Worm (Caenorhabditis elegans) whole organism, young adult: ENCODE results near the gene phf-14.

Experiments used
- B0261.1 ChIP-seq: sonication (generic microtip); optimal IDR thresholded peaks from 2 replicates; lab custom pipeline; 2016; ENCODE audit warnings: mild to moderate bottlenecking, missing genetic modification characterization, moderate library complexity, missing compliant biosample characterization
- D2030.7 ChIP-seq: fragments of 200-800 bp; sonication (Bioruptor generic); IDR thresholded peaks from 2 replicates; pipeline ENCODE4 v1.3.6; 2022; ENCODE audit warnings: missing genetic modification reagents, missing genetic modification characterization, missing compliant biosample characterization
- F10E7.11 ChIP-seq: sonication (generic microtip); optimal IDR thresholded peaks from 2 replicates; lab custom pipeline; 2017; ENCODE audit warnings: mild to moderate bottlenecking, missing genetic modification characterization, moderate library complexity, missing compliant biosample characterization
- F22D6.2 ChIP-seq: sonication (generic microtip); optimal IDR thresholded peaks from 2 replicates; lab custom pipeline; 2016; ENCODE audit warnings: mild to moderate bottlenecking, missing genetic modification characterization, missing compliant biosample characterization
- F33H1.4 ChIP-seq: fragments of 200-800 bp; sonication (Bioruptor generic); IDR thresholded peaks from 2 replicates; pipeline ENCODE4 v1.3.6; 2022; ENCODE audit warnings: missing genetic modification reagents, missing genetic modification characterization, missing compliant biosample characterization
- F39B2.1 ChIP-seq: fragments of 200-800 bp; sonication (Bioruptor generic); IDR thresholded peaks from 2 replicates; pipeline ENCODE4 v1.3.6; 2022; ENCODE audit warnings: missing genetic modification reagents, missing genetic modification characterization, missing compliant biosample characterization
- F55B11.4 ChIP-seq: sonication (generic microtip); optimal IDR thresholded peaks from 2 replicates; lab custom pipeline; 2016; ENCODE audit warnings: missing compliant biosample characterization, missing genetic modification characterization, borderline replicate concordance; ENCODE audit not compliant: insufficient read depth
- Y53F4B.3 ChIP-seq: fragments of 200-800 bp; sonication (Bioruptor generic); IDR thresholded peaks from 2 replicates; pipeline ENCODE4 v1.3.6; 2022; ENCODE audit warnings: missing genetic modification reagents, missing genetic modification characterization, missing compliant biosample characterization
- Y79H2A.3 ChIP-seq: fragments of 200-800 bp; sonication (Bioruptor generic); conservative IDR thresholded peaks from 2 replicates; pipeline ENCODE4 v1.3.6; 2022; ENCODE audit warnings: missing genetic modification reagents, missing genetic modification characterization, missing compliant biosample characterization
- akir-1 ChIP-seq: fragments of 200-800 bp; sonication (Bioruptor generic); optimal IDR thresholded peaks from 2 replicates; lab custom pipeline; 2018; ENCODE audit warnings: mild to moderate bottlenecking, missing genetic modification characterization, moderate library complexity, missing compliant biosample characterization
- ama-1 ChIP-seq, 3 experiments: fragments of 150-350 bp in 1 of 3; sonication (generic microtip) in 2 of 3; optimal IDR thresholded peaks; 2 replicates each; lab custom pipeline; 2014 to 2018; ENCODE audit warnings: missing biosample characterization in 2 of 3, missing genetic modification characterization in 2 of 3, missing genetic modification reagents in 2 of 3
- atf-7 ChIP-seq: sonication (generic microtip); optimal IDR thresholded peaks from 2 replicates; lab custom pipeline; 2017; ENCODE audit warnings: mild to moderate bottlenecking, missing genetic modification characterization, missing compliant biosample characterization
- attf-6 ChIP-seq: fragments of 200-800 bp; sonication (Bioruptor generic); IDR thresholded peaks from 2 replicates; pipeline ENCODE4 v1.3.6; 2022; ENCODE audit warnings: missing genetic modification reagents, missing genetic modification characterization, missing compliant biosample characterization
- cebp-2 ChIP-seq: fragments of 200-800 bp; sonication (Bioruptor generic); IDR thresholded peaks from 2 replicates; pipeline ENCODE4 v1.3.6; 2022; ENCODE audit warnings: missing genetic modification characterization, missing compliant biosample characterization
- ceh-27 ChIP-seq: fragments of 200-800 bp; sonication (Bioruptor generic); optimal IDR thresholded peaks from 2 replicates; lab custom pipeline; 2018; ENCODE audit warnings: mild to moderate bottlenecking, missing genetic modification characterization, moderate library complexity, missing compliant biosample characterization
- ceh-79 ChIP-seq: sonication (generic microtip); optimal IDR thresholded peaks from 2 replicates; lab custom pipeline; 2017; ENCODE audit warnings: mild to moderate bottlenecking, missing genetic modification characterization, missing compliant biosample characterization
- chd-7 ChIP-seq: sonication (generic microtip); optimal IDR thresholded peaks from 2 replicates; lab custom pipeline; 2016; ENCODE audit warnings: mild to moderate bottlenecking, missing genetic modification characterization, moderate library complexity, missing compliant biosample characterization
- dox-1 ChIP-seq: fragments of 200-800 bp; sonication (Bioruptor generic); IDR thresholded peaks from 2 replicates; pipeline ENCODE4 v1.3.6; 2022; ENCODE audit warnings: missing genetic modification reagents, missing genetic modification characterization, missing compliant biosample characterization
- egrh-3 ChIP-seq: fragments of 200-800 bp; sonication (Bioruptor generic); IDR thresholded peaks from 2 replicates; pipeline ENCODE4 v1.3.6; 2022; ENCODE audit warnings: missing genetic modification reagents, missing genetic modification characterization, missing compliant biosample characterization
- ekl-4 ChIP-seq: fragments of 200-800 bp; sonication (Bioruptor generic); IDR thresholded peaks from 2 replicates; pipeline ENCODE4 v1.3.6; 2022; ENCODE audit warnings: missing genetic modification reagents, missing genetic modification characterization, missing compliant biosample characterization
- ets-4 ChIP-seq: fragments of 200-800 bp; sonication (Bioruptor generic); optimal IDR thresholded peaks from 2 replicates; lab custom pipeline; 2018; ENCODE audit warnings: mild to moderate bottlenecking, missing genetic modification characterization, missing compliant biosample characterization
- fkh-3 ChIP-seq: sonication (generic microtip); optimal IDR thresholded peaks from 2 replicates; lab custom pipeline; 2016; ENCODE audit warnings: mild to moderate bottlenecking, missing genetic modification characterization, missing compliant biosample characterization
- gei-17 ChIP-seq: fragments of 200-800 bp; sonication (Bioruptor generic); optimal IDR thresholded peaks from 2 replicates; lab custom pipeline; 2018; ENCODE audit warnings: mild to moderate bottlenecking, missing genetic modification characterization, missing compliant biosample characterization
- hlh-26 ChIP-seq: fragments of 200-800 bp; sonication (Bioruptor generic); conservative IDR thresholded peaks from 2 replicates; pipeline ENCODE4 v1.3.6; 2022; ENCODE audit warnings: missing genetic modification reagents, missing genetic modification characterization, missing compliant biosample characterization
- hmg-1.2 ChIP-seq: fragments of 200-800 bp; sonication (Bioruptor generic); IDR thresholded peaks from 2 replicates; pipeline ENCODE4 v1.3.6; 2022; ENCODE audit warnings: missing genetic modification reagents, missing genetic modification characterization, missing compliant biosample characterization
- hsf-1 ChIP-seq: fragments of 200-800 bp; sonication (Bioruptor generic); IDR thresholded peaks from 2 replicates; pipeline ENCODE4 v1.3.6; 2022; ENCODE audit warnings: missing genetic modification reagents, missing genetic modification characterization, missing compliant biosample characterization
- lag-1 ChIP-seq: fragments of 200-800 bp; sonication (Bioruptor generic); IDR thresholded peaks from 2 replicates; pipeline ENCODE4 v1.3.6; 2022; ENCODE audit warnings: missing genetic modification reagents, missing genetic modification characterization, missing compliant biosample characterization
- lin-26 ChIP-seq: fragments of 200-800 bp; sonication (Bioruptor generic); IDR thresholded peaks from 2 replicates; pipeline ENCODE4 v1.3.6; 2022; ENCODE audit warnings: missing genetic modification reagents, missing genetic modification characterization, missing compliant biosample characterization
- lin-54 ChIP-seq: fragments of 200-800 bp; sonication (Bioruptor generic); optimal IDR thresholded peaks from 2 replicates; lab custom pipeline; 2018; ENCODE audit warnings: mild to moderate bottlenecking, missing genetic modification characterization, missing compliant biosample characterization
- lsl-1 ChIP-seq: fragments of 200-800 bp; sonication (Bioruptor generic); optimal IDR thresholded peaks from 2 replicates; lab custom pipeline; 2018; ENCODE audit warnings: mild to moderate bottlenecking, missing genetic modification characterization, moderate library complexity, missing compliant biosample characterization
- madf-3 ChIP-seq: fragments of 200-800 bp; sonication (Bioruptor generic); IDR thresholded peaks from 2 replicates; pipeline ENCODE4 v1.3.6; 2022; ENCODE audit warnings: missing genetic modification reagents, missing genetic modification characterization, missing compliant biosample characterization
- madf-8 ChIP-seq: fragments of 200-800 bp; sonication (Bioruptor generic); conservative IDR thresholded peaks from 2 replicates; pipeline ENCODE4 v1.3.6; 2022; ENCODE audit warnings: missing genetic modification reagents, missing genetic modification characterization, missing compliant biosample characterization
- mcd-1 ChIP-seq: fragments of 200-800 bp; sonication (Bioruptor generic); IDR thresholded peaks from 2 replicates; pipeline ENCODE4 v1.3.6; 2022; ENCODE audit warnings: missing genetic modification reagents, missing genetic modification characterization, missing compliant biosample characterization
- mes-4 ChIP-seq: sonication (generic microtip); optimal IDR thresholded peaks from 2 replicates; lab custom pipeline; 2016; ENCODE audit warnings: missing genotype, missing genetic modification characterization, missing compliant biosample characterization
- pbrm-1 ChIP-seq: fragments of 200-800 bp; sonication (Bioruptor generic); IDR thresholded peaks from 2 replicates; pipeline ENCODE4 v1.3.6; 2022; ENCODE audit warnings: missing genetic modification reagents, missing genetic modification characterization, missing compliant biosample characterization
- rpc-1 ChIP-seq, 2 experiments: fragments of 150-350 bp in 1 of 2; sonication (generic microtip) in 1 of 2; optimal IDR thresholded peaks; 2 replicates each; lab custom pipeline; 2014 to 2018; ENCODE audit warnings: missing biosample characterization in 1 of 2, missing genetic modification characterization in 1 of 2, missing genetic modification reagents in 1 of 2, missing genotype in 1 of 2
- snpc-3.4 ChIP-seq: sonication (generic microtip); optimal IDR thresholded peaks from 2 replicates; lab custom pipeline; 2017; ENCODE audit warnings: missing genetic modification characterization, mild to moderate bottlenecking, missing compliant biosample characterization, antibody characterized with exemption, moderate library complexity, missing genotype, missing genetic modification reagents
- sptf-2 ChIP-seq: fragments of 200-800 bp; sonication (Bioruptor generic); optimal IDR thresholded peaks from 2 replicates; lab custom pipeline; 2018; ENCODE audit warnings: mild to moderate bottlenecking, missing genetic modification characterization, missing compliant biosample characterization
- tbp1 ChIP-seq: fragments of 200-800 bp; sonication (Bioruptor generic); optimal IDR thresholded peaks from 2 replicates; lab custom pipeline; 2018; ENCODE audit warnings: mild to moderate bottlenecking, missing genetic modification characterization, missing compliant biosample characterization
- ztf-18 ChIP-seq: sonication (generic microtip); optimal IDR thresholded peaks from 2 replicates; lab custom pipeline; 2016; ENCODE audit warnings: missing genotype, mild to moderate bottlenecking, missing genetic modification characterization, missing compliant biosample characterization
- ztf-6 ChIP-seq: fragments of 200-800 bp; sonication (Bioruptor generic); IDR thresholded peaks from 2 replicates; pipeline ENCODE4 v1.3.6; 2022; ENCODE audit warnings: missing genetic modification reagents, missing genetic modification characterization, missing compliant biosample characterization

Gene phf-14

DNA sequence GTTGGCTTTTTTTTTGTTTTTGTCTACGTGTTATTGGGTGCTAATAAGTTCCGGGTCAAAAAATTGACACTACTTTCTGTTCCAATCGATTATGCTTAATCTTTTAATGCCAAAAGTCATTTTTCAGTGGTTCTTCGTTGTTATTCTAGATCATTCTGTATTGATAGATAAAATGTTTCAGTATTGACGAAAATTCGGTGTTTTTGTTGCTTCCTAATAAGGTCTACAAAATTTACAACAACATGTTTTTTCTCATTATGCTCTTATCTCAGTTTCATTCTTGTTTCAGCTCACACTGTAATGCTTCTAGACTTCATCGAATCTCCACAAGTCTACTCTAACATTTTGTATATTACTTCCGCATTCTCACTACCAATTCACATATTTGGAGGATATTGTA is 39.8 kb upstream of the phf-14 start, which contains the start of gene srh-303:
Gene srh-303 (plus strand): TSS at position 301 of the 400 bp plus-strand sequence.
- TF ChIP-seq B0261.1 (tag; lab: Kevin White, UChicago) (no peak), F10E7.11 (no peak), madf-8 (no peak), chd-7 (no peak), Y53F4B.3 (no peak), sptf-2 (GFP tag; lab: Kevin White, UChicago) (no peak), ets-4 (GFP tag; lab: Kevin White, UChicago) (no peak)
- TF ChIP-seq, all 124 proteins: peak for 0

DNA sequence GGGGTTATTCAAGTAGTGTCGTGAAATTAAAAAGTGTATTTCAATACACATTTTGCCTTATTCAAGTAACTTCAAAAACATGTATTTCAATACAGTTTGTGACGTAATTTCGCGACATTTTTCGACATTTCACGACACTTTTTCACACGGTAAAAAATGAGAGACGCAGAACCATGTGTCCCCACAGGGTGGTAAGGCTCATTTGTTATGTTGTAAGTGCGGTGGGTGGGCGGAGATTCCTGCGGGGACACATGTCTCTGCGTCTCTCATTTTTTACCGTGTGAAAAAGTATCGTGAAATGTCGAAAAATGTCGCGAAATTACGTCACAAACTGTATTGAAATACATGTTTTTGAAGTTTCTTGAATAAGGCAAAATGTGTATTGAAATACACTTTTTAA is 39.0 kb upstream of the phf-14 start:
- peak; percentile 98 for TF ChIP-seq F39B2.1
- TF ChIP-seq, all 124 proteins: peak for 1; not testable (repeated sequence) for 123

DNA sequence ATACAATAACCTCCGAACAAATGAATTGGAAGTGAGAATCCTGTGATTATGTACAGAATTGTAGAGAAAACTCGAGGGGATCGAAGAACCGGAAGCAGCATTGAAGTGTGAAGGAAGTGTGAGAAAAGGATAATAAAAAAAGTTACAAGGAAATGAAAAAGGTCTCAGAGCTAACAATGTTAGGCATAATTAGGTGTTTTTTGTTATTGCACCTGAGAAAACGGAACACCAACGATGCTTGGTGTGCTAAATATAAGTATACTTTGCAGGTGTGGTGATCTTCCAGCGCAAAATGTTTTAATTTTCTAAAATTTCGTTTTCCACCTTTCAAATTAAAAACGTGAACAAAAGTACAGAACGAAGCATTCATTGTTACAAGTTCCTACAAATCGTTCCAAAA is 27.1 kb upstream of the phf-14 start, which contains the start of gene srh-286:
Gene srh-286 (minus strand): TSS at position 101 of the 400 bp plus-strand sequence.
- TF ChIP-seq pbrm-1 = no peak
- no peak for TF ChIP-seq F55B11.4 (tag; lab: Kevin White, UChicago)

DNA sequence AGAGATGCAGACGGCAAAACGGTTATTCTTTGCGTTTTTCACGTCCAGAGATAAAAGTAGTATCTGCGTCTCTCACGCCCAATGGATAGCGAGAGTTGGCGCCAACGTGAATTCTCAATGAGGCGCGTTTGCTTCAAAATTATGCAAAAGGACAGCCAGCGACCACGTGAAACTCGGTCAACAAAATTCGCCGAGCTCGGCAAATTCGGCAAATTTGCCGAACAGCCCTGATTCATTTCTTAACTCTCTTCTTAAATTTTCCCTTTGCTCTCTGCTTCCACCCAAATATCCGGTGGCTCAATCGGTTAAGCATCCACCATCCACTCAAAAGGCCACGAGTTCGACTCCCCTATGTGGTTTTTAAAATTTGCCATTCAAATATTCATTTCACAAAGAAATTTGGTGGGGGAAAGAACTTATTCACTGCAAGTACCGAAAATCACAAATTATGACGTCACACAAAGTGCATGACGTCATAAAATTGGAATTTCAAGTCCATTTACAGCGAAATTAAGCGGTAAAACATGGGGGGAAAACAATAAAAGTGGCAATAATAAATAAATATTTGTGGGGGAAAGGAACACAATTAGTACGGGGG is 25.7 kb upstream of the phf-14 start:
- TF ChIP-seq akir-1 = no peak
- no peak for TF ChIP-seq ceh-79 (tag; lab: Kevin White, UChicago)
- no peak for TF ChIP-seq mes-4 (tag; lab: Kevin White, UChicago)
- no peak for TF ChIP-seq gei-17 (GFP tag; lab: Kevin White, UChicago)
- TF ChIP-seq ama-1 (optimal IDR thresholded peaks at IDR 0.05; lab: Kevin White, UChicago) = no peak
- TF ChIP-seq ama-1 (GFP tag; optimal IDR thresholded peaks at IDR 0.05; lab: Kevin White, UChicago) = peak in 1 of 2 experiments; percentile 40
- peak; percentile 68 for TF ChIP-seq atf-7 (tag; lab: Kevin White, UChicago)
- TF ChIP-seq mcd-1 (GFP tag; lab: Robert Waterston, UW) = peak; percentile 58
- peak; percentile 53 for TF ChIP-seq snpc-3.4 (tag; lab: Kevin White, UChicago)
- TF ChIP-seq fkh-3 (tag; lab: Kevin White, UChicago) = no peak
- TF ChIP-seq lsl-1 (GFP tag; lab: Kevin White, UChicago) = peak; percentile 23
- TF ChIP-seq rpc-1 (optimal IDR thresholded peaks at IDR 0.05; lab: Kevin White, UChicago) = peak; percentile 9
- TF ChIP-seq rpc-1 (tag; optimal IDR thresholded peaks at IDR 0.05; lab: Kevin White, UChicago) = peak; percentile 63
- peak; percentile 34 for TF ChIP-seq lin-54 (GFP tag; lab: Kevin White, UChicago)
- peak; percentile 27 for TF ChIP-seq tbp1 (GFP tag; lab: Kevin White, UChicago)
- TF ChIP-seq ceh-27 = no peak
- TF ChIP-seq Y79H2A.3 (GFP tag; lab: Robert Waterston, UW) = 0 out of 2 replicates have a peak, but pooled peaks have one; percentile 25
- TF ChIP-seq madf-3 (GFP tag; lab: Robert Waterston, UW) = peak; percentile 58; the same call in 1 of the 2 replicates
- no peak for TF ChIP-seq ztf-18 (tag; lab: Kevin White, UChicago)
- TF ChIP-seq ekl-4 (GFP tag; lab: Robert Waterston, UW) = 0 out of 2 replicates have a peak, but pooled peaks have one; percentile 58
- peak; percentile 30 for TF ChIP-seq hmg-1.2
- peak; percentile 41; the same call in 1 of the 2 replicates for TF ChIP-seq dox-1
- TF ChIP-seq cebp-2 = 0 out of 2 replicates have a peak, but pooled peaks have one; percentile 20
- TF ChIP-seq hlh-26 = no peak
- no peak for TF ChIP-seq lag-1 (GFP tag; lab: Robert Waterston, UW)
- TF ChIP-seq F39B2.1 = 0 out of 2 replicates have a peak, but pooled peaks have one; percentile 25
- TF ChIP-seq F33H1.4 (GFP tag; lab: Robert Waterston, UW) = peak; percentile 6; the same call in 1 of the 2 replicates
- TF ChIP-seq attf-6 (GFP tag; lab: Robert Waterston, UW) = peak; percentile 65; the same call in 1 of the 2 replicates
- TF ChIP-seq F22D6.2 (tag; lab: Kevin White, UChicago) = no peak
- TF ChIP-seq lin-26 (GFP tag; lab: Robert Waterston, UW) = peak; percentile 36; the same call in 1 of the 2 replicates
- no peak for TF ChIP-seq sptf-2 (GFP tag; lab: Kevin White, UChicago)
- TF ChIP-seq ztf-6 = no peak
- TF ChIP-seq D2030.7 (GFP tag; lab: Robert Waterston, UW) = peak; percentile 53; the same call in 1 of the 2 replicates
- 0 out of 2 replicates have a peak, but pooled peaks have one; percentile 44 for TF ChIP-seq hsf-1 (GFP tag; lab: Robert Waterston, UW)
- no peak for TF ChIP-seq egrh-3
- 0 out of 2 replicates have a peak, but pooled peaks have one; percentile 39 for TF ChIP-seq pbrm-1
